Fruit fly (Drosophila melanogaster): Measurements from ENCODE around the gene Srp9.

Srp9 gene

DNA sequence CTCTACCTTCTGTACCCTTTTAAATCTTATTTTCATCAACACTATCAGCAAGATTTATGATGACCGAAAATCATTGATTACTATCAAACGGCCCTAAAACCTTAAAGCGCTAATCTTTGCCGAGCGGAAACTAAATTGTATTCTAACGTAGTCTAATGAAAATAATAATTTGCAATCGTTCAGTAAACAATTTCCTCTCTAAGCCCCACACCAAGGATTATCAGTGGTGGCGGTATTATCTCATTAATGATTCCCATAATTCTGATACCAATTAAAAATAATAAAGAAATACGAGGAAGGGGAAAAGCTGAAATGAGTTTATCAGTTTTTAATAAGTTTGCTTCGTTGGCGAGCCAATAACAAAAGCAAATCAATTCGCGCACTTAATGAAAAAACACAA lies 7.8 kb downstream of the Srp9 start:
- TF ChIP-seq cic (GFP tag; optimal IDR thresholded peaks at IDR 0.05) (no peak), kay (GFP tag; ENCODE audit: borderline replicate concordance) (peak; percentile 43), CG7101 (tag; optimal IDR thresholded peaks at IDR 0.05) (no peak)

DNA sequence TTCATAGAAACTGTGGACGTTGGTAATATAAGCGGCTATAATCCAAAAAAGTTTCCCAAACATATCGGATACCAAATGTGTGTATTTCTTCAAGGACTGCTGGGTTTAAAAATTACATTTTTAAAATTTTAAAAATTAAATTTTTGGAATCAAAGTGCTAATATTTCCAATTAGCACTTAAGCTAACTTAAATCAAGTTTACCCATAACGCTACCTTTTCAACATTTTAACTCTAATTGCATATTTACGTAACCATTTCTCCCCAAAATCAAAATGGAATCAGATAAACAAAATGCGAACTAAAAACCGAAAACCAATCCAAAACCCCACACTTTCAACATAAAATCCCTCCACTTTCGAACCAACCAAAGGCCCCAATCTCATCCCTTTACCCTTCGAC lies 10.0 kb downstream of the Srp9 start, which contains the start of gene CG43880:
Gene CG43880, minus strand, starts transcription at position 101 of the 400 bp plus-strand sequence.
- no peak for TF ChIP-seq bab1 (GFP tag; optimal IDR thresholded peaks at IDR 0.05)
- TF ChIP-seq CG7101 (tag; optimal IDR thresholded peaks at IDR 0.05) = no peak
- TF ChIP-seq CG11617 (GFP tag; optimal IDR thresholded peaks at IDR 0.05) = no peak
- no peak for TF ChIP-seq pad (GFP tag; optimal IDR thresholded peaks at IDR 0.05)
- TF ChIP-seq Mnt (GFP tag; optimal IDR thresholded peaks at IDR 0.05) = no peak
- no peak for TF ChIP-seq Clk (GFP tag; optimal IDR thresholded peaks at IDR 0.05)
- no peak for TF ChIP-seq cnc (optimal IDR thresholded peaks at IDR 0.05)
- TF ChIP-seq Crg-1 (GFP tag; optimal IDR thresholded peaks at IDR 0.05) = no peak
- no peak for TF ChIP-seq tj (GFP tag; optimal IDR thresholded peaks at IDR 0.05)
- no peak for TF ChIP-seq CG1620 (GFP tag; optimal IDR thresholded peaks at IDR 0.05)
- TF ChIP-seq CG12768 (GFP tag; optimal IDR thresholded peaks at IDR 0.05) = no peak
- no peak for TF ChIP-seq CG14711 (tag; optimal IDR thresholded peaks at IDR 0.05)

DNA sequence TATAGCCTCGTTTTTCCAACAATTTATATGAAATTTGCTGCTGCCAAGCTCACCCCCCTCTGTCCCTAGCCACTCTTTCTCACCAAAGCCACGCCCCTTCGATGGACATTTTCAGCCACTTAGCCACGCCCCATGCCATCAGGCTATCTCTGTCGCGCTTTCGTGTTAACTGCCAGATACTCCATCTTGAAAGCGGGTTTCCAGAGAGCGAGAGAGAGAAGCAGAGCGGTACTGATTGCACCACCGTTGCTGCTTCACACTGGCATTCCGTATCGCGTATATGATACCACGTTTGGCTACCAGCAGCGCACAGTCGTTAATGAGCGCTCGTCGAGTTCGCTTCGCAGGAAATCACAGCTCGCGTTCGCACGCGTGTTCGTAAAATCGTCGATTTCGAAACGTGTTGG lies 11.7 kb downstream of the Srp9 start, which contains the start of gene exex:
Gene exex, plus strand, starts transcription at position 307 of the 407 bp plus-strand sequence.
- TF ChIP-seq ovo (GFP tag; optimal IDR thresholded peaks at IDR 0.05) = no peak
- peak; percentile 35 for TF ChIP-seq Mnt (GFP tag; optimal IDR thresholded peaks at IDR 0.05)

- no peak for TF ChIP-seq Mnt (GFP tag; optimal IDR thresholded peaks at IDR 0.05)
- TF ChIP-seq CG14711 (tag; optimal IDR thresholded peaks at IDR 0.05) = no peak
- no peak for TF ChIP-seq CG5204 (GFP tag; optimal IDR thresholded peaks at IDR 0.05)
- no peak for TF ChIP-seq toe (GFP tag; optimal IDR thresholded peaks at IDR 0.05)
- TF ChIP-seq CG11617 (GFP tag; optimal IDR thresholded peaks at IDR 0.05) = no peak
- no peak for TF ChIP-seq pad (GFP tag; optimal IDR thresholded peaks at IDR 0.05)
- no peak for TF ChIP-seq CG1620 (GFP tag; optimal IDR thresholded peaks at IDR 0.05)
- TF ChIP-seq CG33017 (tag; optimal IDR thresholded peaks at IDR 0.05) = no peak
- TF ChIP-seq Hr96 (GFP tag; optimal IDR thresholded peaks at IDR 0.05) = no peak
- no peak for TF ChIP-seq cic (GFP tag; optimal IDR thresholded peaks at IDR 0.05)
- TF ChIP-seq CG12768 (GFP tag; optimal IDR thresholded peaks at IDR 0.05) = no peak
- no peak for TF ChIP-seq CG7101 (tag; optimal IDR thresholded peaks at IDR 0.05)
- no peak for TF ChIP-seq bab1 (GFP tag; optimal IDR thresholded peaks at IDR 0.05)
- no peak for TF ChIP-seq cnc (optimal IDR thresholded peaks at IDR 0.05)
- TF ChIP-seq tj (GFP tag; optimal IDR thresholded peaks at IDR 0.05) = no peak
- no peak for TF ChIP-seq ovo (GFP tag; optimal IDR thresholded peaks at IDR 0.05)
- TF ChIP-seq Clk (GFP tag; optimal IDR thresholded peaks at IDR 0.05) = no peak
- no peak for TF ChIP-seq Crg-1 (GFP tag; optimal IDR thresholded peaks at IDR 0.05)
- TF ChIP-seq CG7045 (GFP tag; optimal IDR thresholded peaks at IDR 0.05) = no peak
- TF ChIP-seq kay (GFP tag; ENCODE audit: borderline replicate concordance) = no peak
These were observed 13.6 kb downstream of the Srp9 start for dm6 chr3L:7949778-7950177.

DNA sequence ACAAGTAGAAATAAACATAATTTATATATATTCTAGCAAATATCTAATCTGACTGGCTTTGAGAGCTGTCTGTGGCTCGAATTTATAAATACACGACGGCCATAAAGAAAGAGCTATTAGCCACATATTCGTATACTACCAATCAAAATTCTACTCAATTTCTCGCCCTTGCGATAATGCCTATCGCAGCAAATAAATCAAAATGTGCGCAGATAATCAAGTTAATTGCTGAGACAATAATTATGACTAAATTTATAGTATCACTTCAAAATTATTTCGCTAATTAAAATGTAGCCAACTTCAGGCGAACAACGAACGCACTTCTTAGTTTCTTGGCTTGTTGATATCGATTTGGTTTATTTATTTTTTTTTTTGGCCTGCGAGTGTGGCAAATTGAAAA lies 15.7 kb downstream of the Srp9 start:
- TF ChIP-seq tj (GFP tag; optimal IDR thresholded peaks at IDR 0.05) (peak; percentile 42), Clk (GFP tag; optimal IDR thresholded peaks at IDR 0.05) (no peak), kay (GFP tag; ENCODE audit: borderline replicate concordance) (peak; percentile 82), cic (GFP tag; optimal IDR thresholded peaks at IDR 0.05) (peak; percentile 40)

DNA sequence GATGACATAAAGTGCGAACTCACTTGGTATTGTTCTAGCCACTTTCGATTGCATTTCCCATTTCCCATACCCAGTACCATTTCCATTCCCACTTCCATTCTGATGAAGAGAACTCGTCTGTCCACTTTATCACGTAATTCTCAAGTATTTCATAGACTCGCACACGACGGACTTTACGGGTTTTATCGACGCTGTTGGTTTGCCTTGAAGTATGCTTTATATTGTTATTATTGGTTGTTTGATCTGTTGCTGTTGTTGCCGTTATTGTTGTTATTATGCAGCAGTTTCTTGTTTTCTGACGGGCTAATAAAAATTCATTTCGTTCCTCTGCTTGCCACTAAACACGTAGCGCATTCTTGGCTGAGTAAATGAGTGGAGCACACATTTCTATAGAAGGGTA lies 16.4 kb downstream of the Srp9 start:
- no peak for TF ChIP-seq cic (GFP tag; optimal IDR thresholded peaks at IDR 0.05)
- TF ChIP-seq tj (GFP tag; optimal IDR thresholded peaks at IDR 0.05) = no peak
- no peak for TF ChIP-seq CG5204 (GFP tag; optimal IDR thresholded peaks at IDR 0.05)
- TF ChIP-seq toe (GFP tag; optimal IDR thresholded peaks at IDR 0.05) = no peak
- TF ChIP-seq CG7045 (GFP tag; optimal IDR thresholded peaks at IDR 0.05) = no peak
- no peak for TF ChIP-seq CG33017 (tag; optimal IDR thresholded peaks at IDR 0.05)
- TF ChIP-seq CG11617 (GFP tag; optimal IDR thresholded peaks at IDR 0.05) = no peak
- TF ChIP-seq Mnt (GFP tag; optimal IDR thresholded peaks at IDR 0.05) = no peak
- TF ChIP-seq CG7101 (tag; optimal IDR thresholded peaks at IDR 0.05) = no peak
- no peak for TF ChIP-seq CG1620 (GFP tag; optimal IDR thresholded peaks at IDR 0.05)

dm6 chr3L:7952978-7953377 lies 16.8 kb downstream of the Srp9 start:
- TF ChIP-seq CG7101 (tag; optimal IDR thresholded peaks at IDR 0.05) (no peak), kay (GFP tag; ENCODE audit: borderline replicate concordance) (peak; percentile 45), Crg-1 (GFP tag; optimal IDR thresholded peaks at IDR 0.05) (no peak), pad (GFP tag; optimal IDR thresholded peaks at IDR 0.05) (no peak), CG12768 (GFP tag; optimal IDR thresholded peaks at IDR 0.05) (no peak)

- TF ChIP-seq bab1 (GFP tag; optimal IDR thresholded peaks at IDR 0.05) = no peak
- TF ChIP-seq CG11617 (GFP tag; optimal IDR thresholded peaks at IDR 0.05) = no peak
- TF ChIP-seq CG12768 (GFP tag; optimal IDR thresholded peaks at IDR 0.05) = no peak
These were observed 17.6 kb downstream of the Srp9 start for dm6 chr3L:7953728-7954127.

Measured in whole organism, adult.